Worm (Caenorhabditis elegans): ENCODE data around the gene mltn-13.

Gene mltn-13

DNA sequence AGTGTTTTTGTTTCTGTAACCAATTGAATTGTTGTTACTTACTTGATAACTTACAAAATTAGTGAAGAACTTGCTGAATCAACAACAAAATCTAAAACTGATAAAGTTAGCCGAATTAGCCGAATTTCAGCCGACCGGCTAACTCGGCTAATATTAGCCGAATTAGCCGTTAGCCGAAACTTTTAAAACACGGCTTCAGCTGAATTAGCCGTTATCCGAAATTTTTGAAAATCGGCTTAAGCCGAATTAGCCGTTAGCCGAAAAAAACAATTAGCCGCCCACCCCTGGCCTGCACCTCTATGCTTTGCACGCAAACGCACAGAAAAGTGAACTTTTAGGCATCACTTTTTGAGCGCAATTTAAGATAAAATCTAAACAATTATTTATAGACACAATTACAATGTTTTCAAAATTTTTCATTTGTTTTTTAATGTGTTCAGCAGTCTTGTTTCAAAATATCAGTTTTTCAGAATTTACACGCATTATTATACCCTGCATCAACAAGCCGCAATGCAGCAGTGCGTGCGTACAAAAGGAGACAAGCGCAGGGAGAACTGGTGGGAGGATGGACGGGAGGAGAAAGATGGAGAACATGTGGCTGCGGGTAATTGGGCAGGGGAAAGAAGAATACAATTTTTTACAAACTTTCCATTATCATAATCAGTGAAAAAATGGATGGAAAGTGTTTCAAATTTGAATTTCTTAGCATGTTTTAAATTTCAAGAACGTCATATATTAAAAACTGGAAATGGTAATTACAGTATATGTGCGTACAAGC is 52.9 kb downstream of the mltn-13 start (continued):
- TF ChIP-seq efl-3 (GFP tag; optimal IDR thresholded peaks at IDR 0.05) = peak; percentile 53
- TF ChIP-seq lin-15B (tag; optimal IDR thresholded peaks at IDR 0.05) = no peak
- peak; percentile 7 for TF ChIP-seq F16B12.6 (tag; optimal IDR thresholded peaks at IDR 0.05)
- TF ChIP-seq nhr-237 (tag; optimal IDR thresholded peaks at IDR 0.05) = peak; percentile 40
- peak; percentile 87 for TF ChIP-seq dsc-1 (tag; optimal IDR thresholded peaks at IDR 0.05)
- TF ChIP-seq nhr-90 (tag; optimal IDR thresholded peaks at IDR 0.05; ENCODE audit: poor library complexity) = peak; percentile 88
- no peak for TF ChIP-seq nhr-28 (tag; optimal IDR thresholded peaks at IDR 0.05)
- TF ChIP-seq dpl-1 (GFP tag; optimal IDR thresholded peaks at IDR 0.05) = peak in 2 of 3 experiments; percentile 1 to 9
- TF ChIP-seq Y116A8C.19 (tag; optimal IDR thresholded peaks at IDR 0.05; ENCODE audit: borderline replicate concordance) = no peak
- TF ChIP-seq ztf-11 (tag; optimal IDR thresholded peaks at IDR 0.05) = peak in 1 of 2 experiments; percentile 53
- TF ChIP-seq tbx-2 (tag; optimal IDR thresholded peaks at IDR 0.05) = peak; percentile 76
- TF ChIP-seq unc-98 (GFP tag; IDR thresholded peaks at IDR 0.05) = no peak
- TF ChIP-seq nhr-11 (tag; optimal IDR thresholded peaks at IDR 0.05) = no peak
- no peak for TF ChIP-seq pag-3 (tag; optimal IDR thresholded peaks at IDR 0.05; ENCODE audit: borderline replicate concordance, insufficient read depth)
- TF ChIP-seq nhr-47 (tag; optimal IDR thresholded peaks at IDR 0.05) = peak; percentile 84
- TF ChIP-seq blmp-1 (tag; optimal IDR thresholded peaks at IDR 0.05) = peak; percentile 26
- peak in 1 of 2 experiments; percentile 52 for TF ChIP-seq mdl-1 (tag; optimal IDR thresholded peaks at IDR 0.05)
- TF ChIP-seq ceh-8 (GFP tag; optimal IDR thresholded peaks at IDR 0.05) = no peak
- TF ChIP-seq lin-14 (GFP tag; optimal IDR thresholded peaks at IDR 0.05) = peak; percentile 74
- TF ChIP-seq mep-1 (tag; optimal IDR thresholded peaks at IDR 0.05) = peak; percentile 79
- TF ChIP-seq ztf-4 (tag; optimal IDR thresholded peaks at IDR 0.05) = peak; percentile 43
- no peak for TF ChIP-seq lin-13 (GFP tag; optimal IDR thresholded peaks at IDR 0.05)
- TF ChIP-seq hlh-4 (tag; optimal IDR thresholded peaks at IDR 0.05) = no peak
- peak; percentile 6 for TF ChIP-seq fkh-4 (tag; optimal IDR thresholded peaks at IDR 0.05; ENCODE audit: borderline replicate concordance)
- TF ChIP-seq nhr-71 (tag; optimal IDR thresholded peaks at IDR 0.05) = peak; percentile 74
- peak; percentile 27 to 80 for TF ChIP-seq lin-35 (GFP tag; optimal IDR thresholded peaks at IDR 0.05)
- peak; percentile 84 for TF ChIP-seq rnt-1 (tag; optimal IDR thresholded peaks at IDR 0.05)
- peak; percentile 20 for TF ChIP-seq zip-4 (GFP tag; optimal IDR thresholded peaks at IDR 0.05)
- TF ChIP-seq skn-1 (tag; optimal IDR thresholded peaks at IDR 0.05) = peak; percentile 75
- TF ChIP-seq unc-62 (GFP tag; optimal IDR thresholded peaks at IDR 0.05) = no peak
- no peak for TF ChIP-seq sox-4 (tag; optimal IDR thresholded peaks at IDR 0.05)
- TF ChIP-seq ceh-90 (tag; optimal IDR thresholded peaks at IDR 0.05) = no peak
- peak; percentile 83 for TF ChIP-seq jun-1 (tag; optimal IDR thresholded peaks at IDR 0.05)
- peak; percentile 45 for TF ChIP-seq irx-1 (tag; optimal IDR thresholded peaks at IDR 0.05)
- no peak for TF ChIP-seq fkh-10 (GFP tag; optimal IDR thresholded peaks at IDR 0.05)
- no peak for TF ChIP-seq nhr-84 (tag; optimal IDR thresholded peaks at IDR 0.05)
- peak; percentile 66 for TF ChIP-seq hpl-2 (GFP tag; optimal IDR thresholded peaks at IDR 0.05)
- 0 out of 2 replicates have a peak, but pooled peaks have one; percentile 40 for TF ChIP-seq ceh-88 (GFP tag; IDR thresholded peaks at IDR 0.05)
- TF ChIP-seq unc-86 (tag; optimal IDR thresholded peaks at IDR 0.05) = peak; percentile 14
- TF ChIP-seq hlh-17 (GFP tag; optimal IDR thresholded peaks at IDR 0.05; ENCODE audit: borderline replicate concordance) = no peak
- peak; percentile 2 for TF ChIP-seq pax-3 (tag; optimal IDR thresholded peaks at IDR 0.05)
- no peak for TF ChIP-seq C04F5.9 (tag; optimal IDR thresholded peaks at IDR 0.05)
- TF ChIP-seq sptf-1 (tag; optimal IDR thresholded peaks at IDR 0.05) = no peak
- TF ChIP-seq lin-39 (tag; optimal IDR thresholded peaks at IDR 0.05) = peak; percentile 62
- no peak for TF ChIP-seq unc-30 (tag; optimal IDR thresholded peaks at IDR 0.05)
- TF ChIP-seq lsy-2 (tag; optimal IDR thresholded peaks at IDR 0.05) = peak; percentile 51 to 68
- no peak for TF ChIP-seq egl-13 (tag; optimal IDR thresholded peaks at IDR 0.05)
- peak; percentile 14 for TF ChIP-seq isw-1 (GFP tag; IDR thresholded peaks at IDR 0.05)
- TF ChIP-seq ets-5 (GFP tag; IDR thresholded peaks at IDR 0.05) = no peak
- TF ChIP-seq vab-15 (tag; optimal IDR thresholded peaks at IDR 0.05) = no peak
- no peak for TF ChIP-seq ces-1 (GFP tag; optimal IDR thresholded peaks at IDR 0.05)
